Fruit fly (Drosophila melanogaster) S2 (cell line): ENCODE results near the gene CG6656.

Experiments
- CG8478 ChIP-seq: fragments of >200 bp; optimal IDR thresholded peaks from 2 replicates; lab custom pipeline; 2018
- CTCF ChIP-seq, 2 experiments: fragments of >200 bp; optimal IDR thresholded peaks; 2 replicates each; lab custom pipeline; 2018

- TF ChIP-seq CTCF (optimal IDR thresholded peaks at IDR 0.05; lab: Kevin White, UChicago) (no peak), CG8478 (lab: Kevin White, UChicago) (no peak)
These were observed 5.5 kb upstream of the CG6656 start, which contains the start of gene CG31174 for dm6 chr3R:21869464-21870100.
